Worm (Caenorhabditis elegans) whole organism, L4 larva: ENCODE results near the gene dct-6.

Experiments used
- F10B5.3 ChIP-seq: sonication (generic microtip); optimal IDR thresholded peaks from 2 replicates; lab custom pipeline; 2016; ENCODE audit warnings: mild to moderate bottlenecking, missing genetic modification characterization, missing compliant biosample characterization
- F37D6.2 ChIP-seq: sonication (generic microtip); optimal IDR thresholded peaks from 2 replicates; lab custom pipeline; 2016; ENCODE audit warnings: mild to moderate bottlenecking, missing genetic modification characterization, missing compliant biosample characterization
- F44E2.7 ChIP-seq: fragments of 200-800 bp; sonication (Bioruptor generic); IDR thresholded peaks from 2 replicates; pipeline ENCODE4 v2.1.2; 2022; ENCODE audit warnings: missing genetic modification characterization, missing compliant biosample characterization
- T20F7.1 ChIP-seq: fragments of 200-800 bp; sonication (Bioruptor generic); optimal IDR thresholded peaks from 2 replicates; lab custom pipeline; 2018; ENCODE audit warnings: mild to moderate bottlenecking, missing genetic modification characterization, missing compliant biosample characterization
- T26A8.4 ChIP-seq: fragments of 200-800 bp; sonication (Bioruptor generic); IDR thresholded peaks from 2 replicates; pipeline ENCODE4 v1.3.6; 2022; ENCODE audit warnings: missing genetic modification characterization, missing compliant biosample characterization
- aha-1 ChIP-seq: fragments of 150-350 bp; peaks from one replicate; lab custom pipeline; 2014; ENCODE audit warnings: missing biosample characterization, missing genetic modification characterization
- arid-1 ChIP-seq: fragments of 200-800 bp; sonication (Bioruptor generic); conservative IDR thresholded peaks from 2 replicates; pipeline ENCODE4 v1.3.6; 2022; ENCODE audit warnings: missing genetic modification reagents, missing genetic modification characterization, missing compliant biosample characterization
- ceh-20 ChIP-seq: fragments of 200-800 bp; sonication (Bioruptor generic); IDR thresholded peaks from 2 replicates; pipeline ENCODE4 v1.3.6; 2022; ENCODE audit warnings: missing genetic modification reagents, missing genetic modification characterization, missing compliant biosample characterization
- ceh-32 ChIP-seq: sonication (generic microtip); optimal IDR thresholded peaks from 2 replicates; lab custom pipeline; 2016; ENCODE audit warnings: mild to moderate bottlenecking, missing genetic modification characterization, missing compliant biosample characterization; ENCODE audit not compliant: poor library complexity
- ceh-82 ChIP-seq: sonication (generic microtip); optimal IDR thresholded peaks from 2 replicates; lab custom pipeline; 2017; ENCODE audit warnings: missing biosample characterization, missing genetic modification characterization
- ces-1 ChIP-seq: fragments of 150-350 bp; sonication (generic microtip); optimal IDR thresholded peaks from 4 replicates; lab custom pipeline; 2014; ENCODE audit warnings: missing biosample characterization, missing genetic modification reagents, missing genetic modification characterization
- ctbp-1 ChIP-seq: fragments of 200-800 bp; sonication (Bioruptor generic); IDR thresholded peaks from 2 replicates; pipeline ENCODE4 v1.3.6; 2022; ENCODE audit warnings: missing genetic modification reagents, missing genetic modification characterization, missing compliant biosample characterization
- dmd-6 ChIP-seq: fragments of 200-800 bp; sonication (Bioruptor generic); IDR thresholded peaks from 2 replicates; pipeline ENCODE4 v1.3.6; 2022; ENCODE audit warnings: missing genetic modification reagents, missing genetic modification characterization, missing compliant biosample characterization
- dpl-1 ChIP-seq: fragments of 150-350 bp; optimal IDR thresholded peaks from 2 replicates; lab custom pipeline; 2014; ENCODE audit warnings: missing biosample characterization, missing genetic modification reagents, missing genetic modification characterization
- dve-1 ChIP-seq: sonication (generic microtip); optimal IDR thresholded peaks from 2 replicates; lab custom pipeline; 2017; ENCODE audit warnings: antibody characterized with exemption, mild to moderate bottlenecking, missing genetic modification characterization, missing compliant biosample characterization; ENCODE audit not compliant: insufficient read depth
- fkh-10 ChIP-seq: fragments of 150-350 bp; optimal IDR thresholded peaks from 2 replicates; lab custom pipeline; 2014; ENCODE audit warnings: missing biosample characterization, missing genetic modification reagents, missing genetic modification characterization
- hlh-11 ChIP-seq: fragments of 200-800 bp; sonication (Bioruptor generic); optimal IDR thresholded peaks from 2 replicates; lab custom pipeline; 2018; ENCODE audit warnings: mild to moderate bottlenecking, missing genetic modification characterization, missing compliant biosample characterization
- hlh-30 ChIP-seq: sonication (generic microtip); optimal IDR thresholded peaks from 2 replicates; lab custom pipeline; 2017; ENCODE audit warnings: antibody characterized with exemption, mild to moderate bottlenecking, missing genetic modification characterization, missing compliant biosample characterization; ENCODE audit not compliant: insufficient read depth
- lim-7 ChIP-seq: fragments of 200-800 bp; sonication (Bioruptor generic); IDR thresholded peaks from 2 replicates; pipeline ENCODE4 v1.3.6; 2022; ENCODE audit warnings: missing genetic modification characterization, missing compliant biosample characterization
- lin-1 ChIP-seq: fragments of 200-800 bp; sonication (Bioruptor generic); IDR thresholded peaks from 2 replicates; pipeline ENCODE4 v1.3.6; 2022; ENCODE audit warnings: missing genetic modification reagents, missing genetic modification characterization, missing compliant biosample characterization
- lin-15B ChIP-seq: fragments of 150-350 bp; sonication (generic microtip); optimal IDR thresholded peaks from 3 replicates; lab custom pipeline; 2014; ENCODE audit warnings: missing biosample characterization, missing genetic modification characterization
- lsy-2 ChIP-seq, 2 experiments: fragments of 150-350 bp in 1 of 2; sonication (generic microtip) in 1 of 2; optimal IDR thresholded peaks; 2 replicates each; lab custom pipeline; 2014 to 2017; ENCODE audit warnings: missing biosample characterization in 2 of 2, missing genetic modification characterization in 2 of 2
- nhr-10 ChIP-seq: fragments of 150-350 bp; optimal IDR thresholded peaks from 2 replicates; lab custom pipeline; 2014; ENCODE audit warnings: missing biosample characterization, missing genetic modification characterization
- nhr-102 ChIP-seq: sonication (generic microtip); optimal IDR thresholded peaks from 2 replicates; lab custom pipeline; 2016; ENCODE audit warnings: mild to moderate bottlenecking, missing genetic modification characterization, moderate library complexity, missing compliant biosample characterization
- nhr-111 ChIP-seq: fragments of 200-800 bp; sonication (Bioruptor generic); optimal IDR thresholded peaks from 2 replicates; lab custom pipeline; 2018; ENCODE audit warnings: mild to moderate bottlenecking, missing genetic modification characterization, missing compliant biosample characterization
- nhr-237 ChIP-seq: sonication (generic microtip); optimal IDR thresholded peaks from 2 replicates; lab custom pipeline; 2017; ENCODE audit warnings: missing biosample characterization, missing genetic modification characterization
- nhr-25 ChIP-seq: sonication (generic microtip); optimal IDR thresholded peaks from 2 replicates; lab custom pipeline; 2017; ENCODE audit warnings: missing genetic modification characterization, mild to moderate bottlenecking, missing compliant biosample characterization, antibody characterized with exemption, moderate library complexity, borderline replicate concordance; ENCODE audit not compliant: insufficient read depth
- nhr-6 ChIP-seq: fragments of 150-350 bp; optimal IDR thresholded peaks from 2 replicates; lab custom pipeline; 2014; ENCODE audit warnings: missing biosample characterization, missing genetic modification characterization
- pqm-1 ChIP-seq: sonication (generic microtip); optimal IDR thresholded peaks from 2 replicates; lab custom pipeline; 2017; ENCODE audit warnings: missing biosample characterization, missing genetic modification characterization
- rbr-2 ChIP-seq: sonication (generic microtip); optimal IDR thresholded peaks from 2 replicates; lab custom pipeline; 2016; ENCODE audit warnings: missing genotype, missing genetic modification characterization, missing compliant biosample characterization
- sdz-12 ChIP-seq: fragments of 200-800 bp; sonication (Bioruptor generic); optimal IDR thresholded peaks from 2 replicates; lab custom pipeline; 2018; ENCODE audit warnings: mild to moderate bottlenecking, missing genetic modification characterization, missing compliant biosample characterization
- snpc-4 ChIP-seq: fragments of 150-350 bp; optimal IDR thresholded peaks from 2 replicates; lab custom pipeline; 2014; ENCODE audit warnings: missing biosample characterization, missing genetic modification characterization
- tag-97 ChIP-seq: fragments of 200-800 bp; sonication (Bioruptor generic); IDR thresholded peaks from 2 replicates; pipeline ENCODE4 v1.3.6; 2022; ENCODE audit warnings: missing genetic modification characterization, missing compliant biosample characterization
- unc-39 ChIP-seq: sonication (generic microtip); optimal IDR thresholded peaks from 2 replicates; lab custom pipeline; 2017; ENCODE audit warnings: missing biosample characterization, missing genetic modification characterization
- unc-62 ChIP-seq, 3 experiments: fragments of 150-350 bp in 1 of 3; sonication (generic microtip); optimal IDR thresholded peaks in 2 of 3; peaks in 1 of 3; 1 replicate in 1 of 3; 2 replicates in 2 of 3; lab custom pipeline; 2014 to 2017; ENCODE audit warnings: missing biosample characterization in 3 of 3, missing genetic modification characterization in 3 of 3, missing genetic modification reagents in 3 of 3, missing genotype in 1 of 3
- zag-1 ChIP-seq: fragments of 150-350 bp; optimal IDR thresholded peaks from 2 replicates; lab custom pipeline; 2014; ENCODE audit warnings: missing biosample characterization, missing genetic modification characterization
- zip-11 ChIP-seq: fragments of 200-800 bp; sonication (Bioruptor generic); IDR thresholded peaks from 2 replicates; pipeline ENCODE4 v1.3.6; 2022; ENCODE audit warnings: missing genetic modification characterization, missing compliant biosample characterization
- zip-2 ChIP-seq: fragments of 150-350 bp; optimal IDR thresholded peaks from 2 replicates; lab custom pipeline; 2014; ENCODE audit warnings: missing biosample characterization, missing genetic modification characterization
- ztf-11 ChIP-seq: fragments of 150-350 bp; optimal IDR thresholded peaks from 2 replicates; lab custom pipeline; 2014; ENCODE audit warnings: missing biosample characterization, missing genetic modification characterization

The dct-6 gene

ce11 chrIII:5990090-5990489 lies 23.9 kb downstream of the dct-6 start (continued):
- TF ChIP-seq zip-2 (tag; lab: Kevin White, UChicago) (no peak), nhr-111 (GFP tag; lab: Kevin White, UChicago) (no peak), dmd-6 (0 out of 2 replicates have a peak, but pooled peaks have one; percentile 12), dpl-1 (GFP tag; lab: Kevin White, UChicago) (no peak), ces-1 (GFP tag; lab: Kevin White, UChicago) (no peak), ceh-32 (no peak), nhr-25 (tag; lab: Kevin White, UChicago) (no peak), unc-62 (GFP tag; optimal IDR thresholded peaks at IDR 0.05 in 1 of 2; lab: Kevin White, UChicago) (no peak), unc-62 (tag; optimal IDR thresholded peaks at IDR 0.05; lab: Kevin White, UChicago) (no peak), ztf-11 (tag; lab: Kevin White, UChicago) (no peak), snpc-4 (tag; lab: Kevin White, UChicago) (no peak), F37D6.2 (tag; lab: Kevin White, UChicago) (no peak), ctbp-1 (peak; percentile 31; the same call in 1 of the 2 replicates), unc-39 (tag; lab: Kevin White, UChicago) (no peak), lin-15B (tag; lab: Kevin White, UChicago) (no peak), zip-11 (GFP tag; lab: Robert Waterston, UW) (no peak), nhr-10 (tag; lab: Kevin White, UChicago) (no peak), nhr-237 (no peak), lin-1 (GFP tag; lab: Robert Waterston, UW) (no peak), sdz-12 (GFP tag; lab: Kevin White, UChicago) (no peak)

ce11 chrIII:5991142-5991930 lies 25.1 kb downstream of the dct-6 start, which contains the start of gene T04C9.2:
Gene T04C9.2 (plus strand): TSS chrIII:5991880.
- TF ChIP-seq hlh-11 (peak; percentile 44), arid-1 (GFP tag; lab: Robert Waterston, UW) (no peak), hlh-30 (peak; percentile 38), nhr-102 (tag; lab: Kevin White, UChicago) (no peak), rbr-2 (tag; lab: Kevin White, UChicago) (no peak), zag-1 (tag; lab: Kevin White, UChicago) (no peak), lsy-2 (tag; optimal IDR thresholded peaks at IDR 0.05; lab: Kevin White, UChicago) (peak in 1 of 2 experiments; percentile 20), T20F7.1 (GFP tag; lab: Kevin White, UChicago) (no peak), ctbp-1 (0 out of 2 replicates have a peak, but pooled peaks have one; percentile 45), F44E2.7 (GFP tag; lab: Robert Waterston, UW) (no peak), F10B5.3 (tag; lab: Kevin White, UChicago) (no peak), tag-97 (GFP tag; lab: Robert Waterston, UW) (no peak), dmd-6 (peak; percentile 51; the same call in 1 of the 2 replicates), fkh-10 (peak; percentile 55), aha-1 (tag; lab: Kevin White, UChicago) (peak; percentile 82), dve-1 (tag; lab: Kevin White, UChicago) (peak; percentile 50), lim-7 (GFP tag; lab: Robert Waterston, UW) (no peak), ceh-20 (peak; percentile 57; the same call in 1 of the 2 replicates)

- TF ChIP-seq ceh-82 (tag; lab: Kevin White, UChicago) (no peak), nhr-6 (tag; lab: Kevin White, UChicago) (no peak), ces-1 (GFP tag; lab: Kevin White, UChicago) (peak; percentile 88), snpc-4 (tag; lab: Kevin White, UChicago) (no peak), lsy-2 (tag; optimal IDR thresholded peaks at IDR 0.05; lab: Kevin White, UChicago) (peak in 1 of 2 experiments; percentile 7), rbr-2 (tag; lab: Kevin White, UChicago) (peak; percentile 16), ceh-32 (no peak), hlh-11 (no peak), fkh-10 (no peak), ctbp-1 (0 out of 2 replicates have a peak, but pooled peaks have one; percentile 36), pqm-1 (tag; lab: Kevin White, UChicago) (no peak), T26A8.4 (GFP tag; lab: Robert Waterston, UW) (no peak)
Measured at ce11 chrIII:5992043-5992442, 25.8 kb downstream of the dct-6 start.
